Fruit fly (Drosophila melanogaster) whole organism, embryonic: ENCODE results near the gene CG46310.
A peak's percentile ranks its signal among the peaks of the same experiment; 100 is the strongest.

Experiments
- ATbp ChIP-seq: fragments of 200-800 bp; sonication (Bioruptor generic); optimal IDR thresholded peaks from 2 replicates; lab custom pipeline; 2017; ENCODE audit warnings: missing biosample characterization, mild to moderate bottlenecking, missing genetic modification characterization, missing genetic modification reagents
- Adf1 ChIP-seq: fragments of 200-800 bp; sonication (Bioruptor generic); IDR thresholded peaks from 2 replicates; pipeline ENCODE4 v1.3.6; 2022; ENCODE audit warnings: missing biosample characterization, missing genetic modification characterization
- Aef1 ChIP-seq: fragments of 200-800 bp; sonication (Bioruptor generic); IDR thresholded peaks from 3 replicates; pipeline ENCODE4 v1.3.6; 2022; ENCODE audit warnings: missing biosample characterization, missing genetic modification characterization
- BEAF-32 ChIP-seq: fragments of 200-800 bp; sonication (Bioruptor generic); optimal IDR thresholded peaks from 3 replicates; lab custom pipeline; 2017; ENCODE audit warnings: missing biosample characterization, missing genetic modification characterization, mild to moderate bottlenecking, moderate library complexity, missing genetic modification reagents
- Bdp1 ChIP-seq: fragments of 200-800 bp; sonication (Bioruptor generic); optimal IDR thresholded peaks from 3 replicates; lab custom pipeline; 2016; ENCODE audit warnings: missing biosample characterization, missing genetic modification characterization
- CG10274 ChIP-seq: fragments of 200-800 bp; sonication (Bioruptor generic); optimal IDR thresholded peaks from 3 replicates; lab custom pipeline; 2017; ENCODE audit warnings: missing biosample characterization, mild to moderate bottlenecking, missing genetic modification characterization
- CG10321 ChIP-seq: fragments of 200-800 bp; sonication (Bioruptor generic); IDR thresholded peaks from 2 replicates; pipeline ENCODE4 v1.3.6; 2022; ENCODE audit warnings: missing biosample characterization, missing genetic modification characterization
- CG10959 ChIP-seq: fragments of 200-800 bp; sonication (Bioruptor generic); IDR thresholded peaks from 2 replicates; pipeline ENCODE4 v1.3.6; 2022; ENCODE audit warnings: missing biosample characterization, missing genetic modification characterization
- CG10979 ChIP-seq: fragments of 200-800 bp; sonication (Bioruptor generic); optimal IDR thresholded peaks from 2 replicates; lab custom pipeline; 2018; ENCODE audit warnings: missing biosample characterization, mild to moderate bottlenecking, missing genetic modification characterization, moderate library complexity
- CG11247 ChIP-seq: fragments of 200-800 bp; sonication (Bioruptor generic); IDR thresholded peaks from 2 replicates; pipeline ENCODE4 v1.3.6; 2022; ENCODE audit warnings: missing biosample characterization, missing genetic modification characterization
- CG12744 ChIP-seq: fragments of 200-800 bp; sonication (Bioruptor generic); optimal IDR thresholded peaks from 2 replicates; lab custom pipeline; 2016; ENCODE audit warnings: missing biosample characterization, missing genetic modification characterization
- CG12769 ChIP-seq: fragments of 200-800 bp; sonication (Bioruptor generic); optimal IDR thresholded peaks from 2 replicates; lab custom pipeline; 2019; ENCODE audit warnings: missing biosample characterization, mild to moderate bottlenecking, missing genetic modification characterization, moderate library complexity
- CG13287 ChIP-seq: fragments of 200-800 bp; sonication (Bioruptor generic); IDR thresholded peaks from 2 replicates; pipeline ENCODE4 v1.3.6; 2022; ENCODE audit warnings: missing biosample characterization, missing genetic modification characterization; ENCODE audit not compliant: partially characterized antibody
- CG13296 ChIP-seq: fragments of 200-800 bp; sonication (Bioruptor generic); optimal IDR thresholded peaks from 3 replicates; lab custom pipeline; 2018; ENCODE audit warnings: missing biosample characterization, mild to moderate bottlenecking, missing genetic modification characterization
- CG15479 ChIP-seq: fragments of 200-800 bp; sonication (Bioruptor generic); optimal IDR thresholded peaks from 3 replicates; lab custom pipeline; 2019; ENCODE audit warnings: missing biosample characterization, mild to moderate bottlenecking, missing genetic modification characterization, moderate library complexity
- CG16779 ChIP-seq: fragments of 200-800 bp; sonication (Bioruptor generic); IDR thresholded peaks from 2 replicates; pipeline ENCODE4 v1.3.6; 2022; ENCODE audit warnings: missing biosample characterization, missing genetic modification characterization
- CG17186 ChIP-seq: fragments of 200-800 bp; sonication (Bioruptor generic); optimal IDR thresholded peaks from 3 replicates; lab custom pipeline; 2017; ENCODE audit warnings: missing biosample characterization, missing genetic modification reagents, missing genetic modification characterization
- CG2120 ChIP-seq: fragments of 200-800 bp; sonication (Bioruptor generic); optimal IDR thresholded peaks from 3 replicates; lab custom pipeline; 2016; ENCODE audit warnings: missing biosample characterization, missing genetic modification characterization
- CG33557 ChIP-seq: fragments of 200-800 bp; sonication (Bioruptor generic); optimal IDR thresholded peaks from 2 replicates; lab custom pipeline; 2019; ENCODE audit warnings: missing biosample characterization, mild to moderate bottlenecking, missing genetic modification characterization, moderate library complexity
- CG34376 ChIP-seq: fragments of 200-800 bp; sonication (Bioruptor generic); optimal IDR thresholded peaks from 2 replicates; lab custom pipeline; 2018; ENCODE audit warnings: missing biosample characterization, mild to moderate bottlenecking, missing genetic modification characterization
- CG4707 ChIP-seq: fragments of 200-800 bp; sonication (Bioruptor generic); optimal IDR thresholded peaks from 2 replicates; lab custom pipeline; 2018; ENCODE audit warnings: missing biosample characterization, mild to moderate bottlenecking, missing genetic modification characterization, moderate library complexity
- CG7372 ChIP-seq: fragments of 200-800 bp; sonication (Bioruptor generic); IDR thresholded peaks from 2 replicates; pipeline ENCODE4 v1.3.6; 2022; ENCODE audit warnings: missing biosample characterization, missing genetic modification characterization
- CG7556 ChIP-seq: fragments of 200-800 bp; sonication (Bioruptor generic); optimal IDR thresholded peaks from 2 replicates; lab custom pipeline; 2017; ENCODE audit warnings: missing biosample characterization, mild to moderate bottlenecking, missing genetic modification characterization
- CG8290 ChIP-seq, 3 experiments: fragments of 200-800 bp; sonication (Bioruptor generic); optimal IDR thresholded peaks; 2 replicates each; lab custom pipeline; 2016 to 2019; ENCODE audit warnings: missing biosample characterization in 3 of 3, missing genetic modification characterization in 3 of 3, mild to moderate bottlenecking in 2 of 3, moderate library complexity in 1 of 3
- D19B ChIP-seq: fragments of 200-800 bp; sonication (Bioruptor generic); optimal IDR thresholded peaks from 2 replicates; lab custom pipeline; 2017; ENCODE audit warnings: missing biosample characterization, mild to moderate bottlenecking, missing genetic modification characterization
- Ets65A ChIP-seq: fragments of 200-800 bp; sonication (Bioruptor generic); peaks from one replicate; lab custom pipeline; 2016; ENCODE audit warnings: missing biosample characterization, missing genetic modification characterization
- HLHmδ ChIP-seq: fragments of 200-800 bp; sonication (Bioruptor generic); optimal IDR thresholded peaks from 2 replicates; lab custom pipeline; 2018; ENCODE audit warnings: missing biosample characterization, mild to moderate bottlenecking, missing genetic modification characterization, moderate library complexity
- Hr51 ChIP-seq, 2 experiments: fragments of 200-800 bp; sonication (Bioruptor generic); optimal IDR thresholded peaks; 2 replicates in 1 of 2; 3 replicates in 1 of 2; lab custom pipeline; 2016 to 2018; ENCODE audit warnings: missing biosample characterization in 2 of 2, missing genetic modification characterization in 2 of 2, mild to moderate bottlenecking in 1 of 2, moderate library complexity in 1 of 2
- MBD-R2 ChIP-seq: fragments of 200-800 bp; sonication (Bioruptor generic); IDR thresholded peaks from 2 replicates; pipeline ENCODE4 v1.3.6; 2022; ENCODE audit warnings: missing biosample characterization, missing genetic modification characterization
- Med ChIP-seq: fragments of 200-800 bp; sonication (Bioruptor generic); peaks from one replicate; lab custom pipeline; 2016; ENCODE audit warnings: missing biosample characterization, missing genetic modification characterization, mild to moderate bottlenecking, inconsistent platforms, moderate library complexity
- chinmo ChIP-seq: fragments of 200-800 bp; sonication (Bioruptor generic); IDR thresholded peaks from 4 replicates; pipeline ENCODE4 v1.3.6; 2022; ENCODE audit warnings: missing biosample characterization, missing genetic modification characterization; ENCODE audit not compliant: partially characterized antibody
- corto ChIP-seq: fragments of 200-800 bp; sonication (Bioruptor generic); optimal IDR thresholded peaks from 2 replicates; lab custom pipeline; 2016; ENCODE audit warnings: missing biosample characterization, mild to moderate bottlenecking, missing genetic modification characterization, moderate library complexity
- dysf ChIP-seq: fragments of 200-800 bp; sonication (Bioruptor generic); IDR thresholded peaks from 3 replicates; pipeline ENCODE4 v1.3.6; 2022; ENCODE audit warnings: missing biosample characterization, missing genetic modification characterization
- ftz-f1 ChIP-seq: fragments of 200-800 bp; sonication (Bioruptor generic); optimal IDR thresholded peaks from 2 replicates; lab custom pipeline; 2016; ENCODE audit warnings: missing biosample characterization, missing genetic modification characterization
- gce ChIP-seq: fragments of 200-800 bp; sonication (Bioruptor generic); IDR thresholded peaks from 3 replicates; pipeline ENCODE4 v1.3.6; 2022; ENCODE audit warnings: missing biosample characterization, missing genetic modification characterization
- gem ChIP-seq: fragments of 200-800 bp; sonication (Bioruptor generic); optimal IDR thresholded peaks from 2 replicates; lab custom pipeline; 2019; ENCODE audit warnings: missing biosample characterization, mild to moderate bottlenecking, missing genetic modification characterization, moderate library complexity
- grn ChIP-seq: fragments of 200-800 bp; sonication (Bioruptor generic); optimal IDR thresholded peaks from 3 replicates; lab custom pipeline; 2017; ENCODE audit warnings: missing biosample characterization, missing genetic modification characterization
- hkb ChIP-seq, 2 experiments: fragments of 200-800 bp in 1 of 2; fragments of >200 bp in 1 of 2; sonication (Bioruptor generic) in 1 of 2; IDR thresholded peaks in 1 of 2; optimal IDR thresholded peaks in 1 of 2; 2 replicates each; pipeline versions ENCODE4 v1.3.6 to Lab custom; 2017 to 2022; ENCODE audit warnings: missing biosample characterization in 1 of 2, missing genetic modification characterization in 1 of 2
- lbe ChIP-seq: fragments of 200-800 bp; sonication (Bioruptor generic); optimal IDR thresholded peaks from 2 replicates; lab custom pipeline; 2016; ENCODE audit warnings: missing biosample characterization, mild to moderate bottlenecking, missing genetic modification characterization
- row ChIP-seq: fragments of 200-800 bp; sonication (Bioruptor generic); IDR thresholded peaks from 3 replicates; pipeline ENCODE4 v1.3.6; 2022; ENCODE audit warnings: missing biosample characterization, missing genetic modification characterization
- run ChIP-seq: fragments of 200-800 bp; sonication (Bioruptor generic); optimal IDR thresholded peaks from 3 replicates; lab custom pipeline; 2018; ENCODE audit warnings: missing biosample characterization, mild to moderate bottlenecking, missing genetic modification characterization
- scrt ChIP-seq: fragments of 200-800 bp; sonication (Bioruptor generic); optimal IDR thresholded peaks from 2 replicates; lab custom pipeline; 2018; ENCODE audit warnings: missing biosample characterization, mild to moderate bottlenecking, missing genetic modification characterization, moderate library complexity
- sens ChIP-seq: fragments of 200-800 bp; sonication (Bioruptor generic); peaks from one replicate; lab custom pipeline; 2016; ENCODE audit warnings: missing biosample characterization, missing genetic modification characterization
- sim ChIP-seq: fragments of 200-800 bp; sonication (Bioruptor generic); IDR thresholded peaks from 2 replicates; pipeline ENCODE4 v1.3.6; 2022; ENCODE audit warnings: missing biosample characterization, missing genetic modification characterization
- trem ChIP-seq: fragments of 200-800 bp; optimal IDR thresholded peaks from 3 replicates; lab custom pipeline; 2019; ENCODE audit warnings: missing biosample characterization, mild to moderate bottlenecking, missing genetic modification characterization, moderate library complexity
- wdn ChIP-seq: fragments of 200-800 bp; sonication (Bioruptor generic); IDR thresholded peaks from 2 replicates; pipeline ENCODE4 v1.3.6; 2022; ENCODE audit warnings: missing biosample characterization, missing genetic modification characterization

Gene CG46310

dm6 chr3R:23156347-23156864 lies 17.3 kb upstream of the CG46310 start:
- TF ChIP-seq D19B (peak; percentile 90), CG4707 (GFP tag; lab: Kevin White, UChicago) (no peak), Ets65A (GFP tag; lab: Kevin White, UChicago) (peak; percentile 48), row (GFP tag; lab: Robert Waterston, UW) (peak; percentile 43; the same call in 1 of the 3 replicates), sens (peak; percentile 58), Med (GFP tag; lab: Kevin White, UChicago) (peak; percentile 58), grn (no peak), dysf (GFP tag; lab: Robert Waterston, UW) (0 out of 3 replicates have a peak, but pooled peaks have one; percentile 18), CG2120 (GFP tag; lab: Kevin White, UChicago) (peak; percentile 50), gem (peak; percentile 3), CG13296 (GFP tag; lab: Kevin White, UChicago) (no peak)

- TF ChIP-seq gce (no peak; the same call in 2 of the 3 replicates), CG15479 (GFP tag; lab: Kevin White, UChicago) (peak; percentile 98), CG10321 (GFP tag; lab: Robert Waterston, UW) (0 out of 2 replicates have a peak, but pooled peaks have one; percentile 38), chinmo (GFP tag; lab: Robert Waterston, UW) (peak; percentile 91), Hr51 (GFP tag; optimal IDR thresholded peaks at IDR 0.05; lab: Kevin White, UChicago) (peak in 1 of 2 experiments; percentile 50), wdn (GFP tag; lab: Robert Waterston, UW) (0 out of 2 replicates have a peak, but pooled peaks have one; percentile 29), sim (GFP tag; lab: Robert Waterston, UW) (peak; percentile 15; the same call in 1 of the 2 replicates), CG8290 (GFP tag; optimal IDR thresholded peaks at IDR 0.05; lab: Kevin White, UChicago) (no peak), CG8290 (tag; optimal IDR thresholded peaks at IDR 0.05; lab: Kevin White, UChicago) (peak; percentile 8 to 24), CG12744 (no peak), hkb (optimal IDR thresholded peaks at IDR 0.05; lab: Kevin White, UChicago) (no peak), hkb (GFP tag; IDR thresholded peaks at IDR 0.05; lab: Robert Waterston, UW) (peak; percentile 34; the same call in 1 of the 2 replicates), lbe (peak; percentile 2), ftz-f1 (GFP tag; lab: Kevin White, UChicago) (peak; percentile 42), Aef1 (no peak), CG34376 (peak; percentile 76), CG17186 (GFP tag; lab: Kevin White, UChicago) (no peak), scrt (peak; percentile 91), BEAF-32 (GFP tag; lab: Kevin White, UChicago) (no peak), ATbp (GFP tag; lab: Kevin White, UChicago) (peak; percentile 54), Bdp1 (no peak), CG11247 (GFP tag; lab: Robert Waterston, UW) (no peak), CG16779 (GFP tag; lab: Robert Waterston, UW) (peak; percentile 44; the same call in 1 of the 2 replicates), CG10959 (GFP tag; lab: Robert Waterston, UW) (peak; percentile 17; the same call in 1 of the 2 replicates), trem (tag; lab: Kevin White, UChicago) (peak; percentile 19), Adf1 (peak; percentile 38; the same call in 1 of the 2 replicates), corto (GFP tag; lab: Kevin White, UChicago) (no peak), CG10274 (GFP tag; lab: Kevin White, UChicago) (peak; percentile 49), run (peak; percentile 34), CG10979 (tag; lab: Kevin White, UChicago) (peak; percentile 25), CG7556 (GFP tag; lab: Kevin White, UChicago) (no peak), MBD-R2 (GFP tag; lab: Robert Waterston, UW) (0 out of 2 replicates have a peak, but pooled peaks have one; percentile 12), CG12769 (tag; lab: Kevin White, UChicago) (peak; percentile 88), HLHmδ (peak; percentile 45), CG13287 (peak; percentile 6; the same call in 1 of the 2 replicates), CG33557 (peak; percentile 58), CG7372 (no peak)
Measured at dm6 chr3R:23156865-23157515, 16.7 kb upstream of the CG46310 start.
